Worm (Caenorhabditis elegans): ENCODE measurements around the gene F47D2.11.

F47D2.11 gene

ce11 chrV:4304240-4304639 is 8.4 kb upstream of the F47D2.11 start:
- TF ChIP-seq unc-62 (GFP tag; optimal IDR thresholded peaks at IDR 0.05) (no peak), tbp1 (GFP tag; optimal IDR thresholded peaks at IDR 0.05) (no peak), ama-1 (optimal IDR thresholded peaks at IDR 0.05) (no peak), ama-1 (GFP tag; optimal IDR thresholded peaks at IDR 0.05) (no peak), zfh-2 (GFP tag; conservative IDR thresholded peaks at IDR 0.05) (no peak), nhr-27 (tag; optimal IDR thresholded peaks at IDR 0.05) (no peak), bed-2 (GFP tag; IDR thresholded peaks at IDR 0.05) (no peak), sdz-38 (tag; optimal IDR thresholded peaks at IDR 0.05) (no peak), F49E8.2 (tag; optimal IDR thresholded peaks at IDR 0.05; ENCODE audit: insufficient read depth) (no peak), efl-1 (GFP tag; optimal IDR thresholded peaks at IDR 0.05) (no peak)

- TF ChIP-seq ceh-58 (GFP tag; IDR thresholded peaks at IDR 0.05) = no peak
- TF ChIP-seq lin-40 (tag; optimal IDR thresholded peaks at IDR 0.05) = no peak
- TF ChIP-seq B0019.2 (GFP tag; conservative IDR thresholded peaks at IDR 0.05) = no peak
- no peak for TF ChIP-seq F33H1.4 (GFP tag; IDR thresholded peaks at IDR 0.05)
- no peak for TF ChIP-seq ceh-27 (GFP tag; optimal IDR thresholded peaks at IDR 0.05)
- TF ChIP-seq Y67H2A.10 (GFP tag; conservative IDR thresholded peaks at IDR 0.05) = no peak
- no peak for TF ChIP-seq ZK185.1 (tag; optimal IDR thresholded peaks at IDR 0.05; ENCODE audit: poor library complexity, severe bottlenecking)
- no peak for TF ChIP-seq him-1 (tag; optimal IDR thresholded peaks at IDR 0.05)
- TF ChIP-seq C06A6.2 (GFP tag; conservative IDR thresholded peaks at IDR 0.05) = no peak
- TF ChIP-seq egrh-3 (GFP tag; IDR thresholded peaks at IDR 0.05) = no peak
- TF ChIP-seq madf-10 (tag; optimal IDR thresholded peaks at IDR 0.05) = no peak
- no peak for TF ChIP-seq attf-6 (GFP tag; IDR thresholded peaks at IDR 0.05)
- no peak for TF ChIP-seq snpc-1.1 (tag; optimal IDR thresholded peaks at IDR 0.05; ENCODE audit: insufficient read depth)
- no peak for TF ChIP-seq somi-1 (GFP tag; optimal IDR thresholded peaks at IDR 0.05)
- no peak for TF ChIP-seq F39B2.1 (GFP tag; IDR thresholded peaks at IDR 0.05)
- TF ChIP-seq ets-4 (GFP tag; optimal IDR thresholded peaks at IDR 0.05) = no peak
- TF ChIP-seq unc-62 (GFP tag; optimal IDR thresholded peaks at IDR 0.05) = no peak
- no peak for TF ChIP-seq sptf-2 (GFP tag; optimal IDR thresholded peaks at IDR 0.05)
- no peak for TF ChIP-seq pha-4 (tag; optimal IDR thresholded peaks at IDR 0.05)
These were observed 8.0 kb upstream of the F47D2.11 start for ce11 chrV:4303793-4304192.

- TF ChIP-seq Y79H2A.3 (GFP tag; conservative IDR thresholded peaks at IDR 0.05) = no peak
- TF ChIP-seq ztf-18 (tag; optimal IDR thresholded peaks at IDR 0.05) = no peak
These were observed 7.0 kb upstream of the F47D2.11 start for ce11 chrV:4302842-4303241.

ce11 chrV:4299741-4300140 is 3.9 kb upstream of the F47D2.11 start, which contains the start of gene ZC132.3:
ZC132.3 (minus strand) TSS chrV:4299841.
- no peak for TF ChIP-seq ceh-40 (GFP tag; IDR thresholded peaks at IDR 0.05)
- TF ChIP-seq nhr-179 (tag; optimal IDR thresholded peaks at IDR 0.05) = no peak
- TF ChIP-seq ceh-79 (tag; optimal IDR thresholded peaks at IDR 0.05) = no peak
- TF ChIP-seq tlf-1 (GFP tag; optimal IDR thresholded peaks at IDR 0.05) = no peak
- TF ChIP-seq egl-18 (GFP tag; IDR thresholded peaks at IDR 0.05) = no peak
- TF ChIP-seq lin-35 (GFP tag; optimal IDR thresholded peaks at IDR 0.05) = no peak
- TF ChIP-seq snpc-4 (GFP tag; optimal IDR thresholded peaks at IDR 0.05) = no peak
- no peak for TF ChIP-seq snpc-4 (tag; optimal IDR thresholded peaks at IDR 0.05)
- no peak for TF ChIP-seq B0261.1 (tag; optimal IDR thresholded peaks at IDR 0.05)
- no peak for TF ChIP-seq F57C9.4 (tag; optimal IDR thresholded peaks at IDR 0.05)
- no peak for TF ChIP-seq F33H1.4 (GFP tag; IDR thresholded peaks at IDR 0.05)
- no peak for TF ChIP-seq lsl-1 (GFP tag; optimal IDR thresholded peaks at IDR 0.05)
- TF ChIP-seq attf-6 (GFP tag; IDR thresholded peaks at IDR 0.05) = no peak
- no peak for TF ChIP-seq zfh-2 (GFP tag; conservative IDR thresholded peaks at IDR 0.05)
- no peak for TF ChIP-seq nfya-2 (GFP tag; IDR thresholded peaks at IDR 0.05)
- TF ChIP-seq ceh-58 (GFP tag; IDR thresholded peaks at IDR 0.05) = no peak
- no peak for TF ChIP-seq bed-2 (GFP tag; IDR thresholded peaks at IDR 0.05)
- TF ChIP-seq Y95B8A.8 (GFP tag; IDR thresholded peaks at IDR 0.05) = no peak
- TF ChIP-seq ama-1 (optimal IDR thresholded peaks at IDR 0.05) = no peak
- no peak for TF ChIP-seq ama-1 (GFP tag; optimal IDR thresholded peaks at IDR 0.05)
- TF ChIP-seq lag-1 (GFP tag; IDR thresholded peaks at IDR 0.05) = no peak
